Worm (Caenorhabditis elegans): ENCODE data around the gene srt-20.

- no peak for TF ChIP-seq dao-5 (tag; optimal IDR thresholded peaks at IDR 0.05)
- no peak for TF ChIP-seq W03F9.2 (tag; optimal IDR thresholded peaks at IDR 0.05)
- TF ChIP-seq him-1 (tag; optimal IDR thresholded peaks at IDR 0.05), result no peak
These were observed 28.6 kb downstream of the srt-20 start, which contains the start of gene srt-13 for ce11 chrV:4250047-4250446.

All from whole organism, L4/young adult.